Fruit fly (Drosophila melanogaster) whole organism, embryonic: ENCODE data around the gene CG31633.

ENCODE experiments used
- Aef1 ChIP-seq: fragments of 200-800 bp; sonication (Bioruptor generic); IDR thresholded peaks from 3 replicates; pipeline ENCODE4 v1.3.6; 2022; ENCODE audit warnings: missing biosample characterization, missing genetic modification characterization
- B-H2 ChIP-seq: fragments of 200-800 bp; sonication (Bioruptor generic); optimal IDR thresholded peaks from 2 replicates; lab custom pipeline; 2018; ENCODE audit warnings: missing biosample characterization, mild to moderate bottlenecking, missing genetic modification characterization
- CG1024 ChIP-seq: fragments of 200-800 bp; sonication (Bioruptor generic); IDR thresholded peaks from 2 replicates; pipeline ENCODE4 v1.3.6; 2022; ENCODE audit warnings: missing biosample characterization, missing genetic modification characterization
- CG10267 ChIP-seq: fragments of 200-800 bp; sonication (Bioruptor generic); optimal IDR thresholded peaks from 2 replicates; lab custom pipeline; 2018; ENCODE audit warnings: missing biosample characterization, mild to moderate bottlenecking, missing genetic modification characterization, moderate library complexity
- CG11560 ChIP-seq: fragments of 200-800 bp; sonication (Bioruptor generic); IDR thresholded peaks from 3 replicates; pipeline ENCODE4 v1.3.6; 2022; ENCODE audit warnings: missing biosample characterization, missing genetic modification characterization
- CG12219 ChIP-seq: fragments of 200-800 bp; sonication (Bioruptor generic); optimal IDR thresholded peaks from 3 replicates; lab custom pipeline; 2018; ENCODE audit warnings: missing biosample characterization, mild to moderate bottlenecking, missing genetic modification characterization
- CG1233 ChIP-seq: fragments of 200-800 bp; sonication (Bioruptor generic); optimal IDR thresholded peaks from 4 replicates; lab custom pipeline; 2018; ENCODE audit warnings: missing biosample characterization, mild to moderate bottlenecking, missing genetic modification characterization
- CG15696 ChIP-seq: fragments of 200-800 bp; sonication (Bioruptor generic); optimal IDR thresholded peaks from 2 replicates; lab custom pipeline; 2019; ENCODE audit warnings: missing biosample characterization, mild to moderate bottlenecking, missing genetic modification characterization, moderate library complexity
- CG16863 ChIP-seq: fragments of 200-800 bp; sonication (Bioruptor generic); optimal IDR thresholded peaks from 3 replicates; lab custom pipeline; 2016; ENCODE audit warnings: missing biosample characterization, missing genetic modification characterization
- CG17612 ChIP-seq: fragments of 200-800 bp; sonication (Bioruptor generic); IDR thresholded peaks from 2 replicates; pipeline ENCODE4 v1.3.6; 2022; ENCODE audit warnings: missing biosample characterization, missing genetic modification characterization
- CG17829 ChIP-seq: fragments of 200-800 bp; optimal IDR thresholded peaks from 2 replicates; lab custom pipeline; 2019; ENCODE audit warnings: missing biosample characterization, mild to moderate bottlenecking, missing genetic modification characterization, moderate library complexity
- CG1792 ChIP-seq: fragments of 200-800 bp; sonication (Bioruptor generic); optimal IDR thresholded peaks from 2 replicates; lab custom pipeline; 2016; ENCODE audit warnings: missing biosample characterization, missing genetic modification characterization
- CG18011 ChIP-seq: fragments of 200-800 bp; sonication (Bioruptor generic); optimal IDR thresholded peaks from 2 replicates; lab custom pipeline; 2017; ENCODE audit warnings: missing biosample characterization, missing genetic modification characterization, mild to moderate bottlenecking, moderate library complexity, missing genotype
- CG31224 ChIP-seq: fragments of 200-800 bp; sonication (Bioruptor generic); IDR thresholded peaks from 2 replicates; pipeline ENCODE4 v1.3.6; 2022; ENCODE audit warnings: missing biosample characterization, missing genetic modification characterization
- CG34422 ChIP-seq: fragments of 200-800 bp; sonication (Bioruptor generic); IDR thresholded peaks from 3 replicates; pipeline ENCODE4 v1.3.6; 2022; ENCODE audit warnings: missing biosample characterization, missing genetic modification characterization
- CG4707 ChIP-seq: fragments of 200-800 bp; sonication (Bioruptor generic); optimal IDR thresholded peaks from 2 replicates; lab custom pipeline; 2018; ENCODE audit warnings: missing biosample characterization, mild to moderate bottlenecking, missing genetic modification characterization, moderate library complexity
- CG4820 ChIP-seq: fragments of 200-800 bp; sonication (Bioruptor generic); optimal IDR thresholded peaks from 3 replicates; lab custom pipeline; 2016; ENCODE audit warnings: missing biosample characterization, missing genetic modification characterization
- CG8765 ChIP-seq: fragments of 200-800 bp; sonication (Bioruptor generic); IDR thresholded peaks from 2 replicates; pipeline ENCODE4 v1.3.6; 2022; ENCODE audit warnings: missing biosample characterization, missing genetic modification characterization
- CG8924 ChIP-seq: fragments of 200-800 bp; optimal IDR thresholded peaks from 3 replicates; lab custom pipeline; 2019; ENCODE audit warnings: missing biosample characterization, mild to moderate bottlenecking, missing genetic modification characterization, moderate library complexity
- Hr3 ChIP-seq: fragments of 200-800 bp; sonication (Bioruptor generic); optimal IDR thresholded peaks from 3 replicates; lab custom pipeline; 2016; ENCODE audit warnings: missing biosample characterization, missing genetic modification characterization
- Mad ChIP-seq: fragments of 200-800 bp; sonication (Bioruptor generic); optimal IDR thresholded peaks from 2 replicates; lab custom pipeline; 2016; ENCODE audit warnings: missing biosample characterization, missing genetic modification characterization
- Med ChIP-seq: fragments of 200-800 bp; sonication (Bioruptor generic); peaks from one replicate; lab custom pipeline; 2016; ENCODE audit warnings: missing biosample characterization, missing genetic modification characterization, mild to moderate bottlenecking, inconsistent platforms, moderate library complexity
- Nf-YA ChIP-seq: fragments of 200-800 bp; sonication (Bioruptor generic); IDR thresholded peaks from 2 replicates; pipeline ENCODE4 v1.3.6; 2022; ENCODE audit warnings: missing biosample characterization, missing genetic modification characterization
- Scr ChIP-seq: fragments of 200-800 bp; sonication (Bioruptor generic); IDR thresholded peaks from 2 replicates; pipeline ENCODE4 v1.3.6; 2022; ENCODE audit warnings: missing biosample characterization, missing genetic modification characterization; ENCODE audit not compliant: partially characterized antibody
- Sin3A ChIP-seq: fragments of >200 bp; optimal IDR thresholded peaks from 2 replicates; lab custom pipeline; 2018
- Sox102F ChIP-seq: fragments of 200-800 bp; sonication (Bioruptor generic); optimal IDR thresholded peaks from 2 replicates; lab custom pipeline; 2018; ENCODE audit warnings: missing biosample characterization, mild to moderate bottlenecking, missing genetic modification characterization, moderate library complexity
- btn ChIP-seq: fragments of 200-800 bp; sonication (Bioruptor generic); optimal IDR thresholded peaks from 2 replicates; lab custom pipeline; 2016; ENCODE audit warnings: missing biosample characterization, missing genetic modification characterization
- cas ChIP-seq: fragments of 200-800 bp; sonication (Bioruptor generic); IDR thresholded peaks from 2 replicates; pipeline ENCODE4 v1.3.6; 2022; ENCODE audit warnings: missing biosample characterization, missing genetic modification characterization
- dimm ChIP-seq: fragments of 200-800 bp; sonication (Bioruptor generic); IDR thresholded peaks from 2 replicates; pipeline ENCODE4 v1.3.6; 2022; ENCODE audit warnings: missing biosample characterization, missing genetic modification characterization
- dmrt99B ChIP-seq: fragments of 200-800 bp; sonication (Bioruptor generic); optimal IDR thresholded peaks from 2 replicates; lab custom pipeline; 2018; ENCODE audit warnings: missing biosample characterization, mild to moderate bottlenecking, missing genetic modification characterization, moderate library complexity
- dysf ChIP-seq: fragments of 200-800 bp; sonication (Bioruptor generic); IDR thresholded peaks from 3 replicates; pipeline ENCODE4 v1.3.6; 2022; ENCODE audit warnings: missing biosample characterization, missing genetic modification characterization
- ham ChIP-seq: fragments of 200-800 bp; sonication (Bioruptor generic); IDR thresholded peaks from 2 replicates; pipeline ENCODE4 v1.3.6; 2022; ENCODE audit warnings: missing biosample characterization, missing genetic modification characterization
- ind ChIP-seq: fragments of 200-800 bp; sonication (Bioruptor generic); optimal IDR thresholded peaks from 3 replicates; lab custom pipeline; 2016; ENCODE audit warnings: missing biosample characterization, missing genetic modification characterization
- insv ChIP-seq, 2 experiments: fragments of 200-800 bp; sonication (Bioruptor generic); optimal IDR thresholded peaks; 3 replicates each; lab custom pipeline; 2016 to 2018; ENCODE audit warnings: missing biosample characterization in 2 of 2, missing genetic modification characterization in 2 of 2
- lmd ChIP-seq: fragments of 200-800 bp; sonication (Bioruptor generic); IDR thresholded peaks from 2 replicates; pipeline ENCODE4 v1.3.6; 2022; ENCODE audit warnings: missing biosample characterization, missing genetic modification characterization
- mam ChIP-seq: fragments of 200-800 bp; sonication (Bioruptor generic); optimal IDR thresholded peaks from 3 replicates; lab custom pipeline; 2016; ENCODE audit warnings: missing biosample characterization, missing genetic modification characterization
- mld ChIP-seq: fragments of 200-800 bp; sonication (Bioruptor generic); IDR thresholded peaks from 3 replicates; pipeline ENCODE4 v1.3.6; 2022; ENCODE audit warnings: missing biosample characterization, missing genetic modification characterization; ENCODE audit not compliant: partially characterized antibody
- nau ChIP-seq: fragments of 200-800 bp; sonication (Bioruptor generic); optimal IDR thresholded peaks from 3 replicates; lab custom pipeline; 2017; ENCODE audit warnings: missing biosample characterization, mild to moderate bottlenecking, missing genetic modification characterization, missing genetic modification reagents
- nerfin-1 ChIP-seq: fragments of 200-800 bp; sonication (Bioruptor generic); optimal IDR thresholded peaks from 3 replicates; lab custom pipeline; 2019; ENCODE audit warnings: missing biosample characterization, mild to moderate bottlenecking, missing genetic modification characterization, moderate library complexity
- prd ChIP-seq, 3 experiments: fragments of >200 bp in 2 of 3; fragments of 200-800 bp in 1 of 3; sonication (Bioruptor generic) in 1 of 3; optimal IDR thresholded peaks in 2 of 3; IDR thresholded peaks in 1 of 3; 2 replicates in 2 of 3; 3 replicates in 1 of 3; pipeline versions ENCODE4 v1.3.6 to Lab custom; 2017 to 2022; ENCODE audit warnings: missing biosample characterization in 1 of 3, missing genetic modification characterization in 1 of 3
- psq ChIP-seq: fragments of 200-800 bp; sonication (Bioruptor generic); optimal IDR thresholded peaks from 2 replicates; lab custom pipeline; 2017; ENCODE audit warnings: missing biosample characterization, missing genetic modification characterization
- pum ChIP-seq: fragments of 200-800 bp; sonication (Bioruptor generic); optimal IDR thresholded peaks from 2 replicates; lab custom pipeline; 2016; ENCODE audit warnings: missing biosample characterization, missing genetic modification characterization
- schlank ChIP-seq: fragments of 200-800 bp; sonication (Bioruptor generic); optimal IDR thresholded peaks from 2 replicates; lab custom pipeline; 2018; ENCODE audit warnings: missing biosample characterization, mild to moderate bottlenecking, missing genetic modification characterization
- shn ChIP-seq: fragments of 200-800 bp; sonication (Bioruptor generic); optimal IDR thresholded peaks from 3 replicates; lab custom pipeline; 2016; ENCODE audit warnings: missing biosample characterization, missing genetic modification characterization
- slp2 ChIP-seq: fragments of 200-800 bp; sonication (Bioruptor generic); optimal IDR thresholded peaks from 2 replicates; lab custom pipeline; 2016; ENCODE audit warnings: missing biosample characterization, missing genetic modification characterization
- sob ChIP-seq: fragments of 200-800 bp; sonication (Bioruptor generic); IDR thresholded peaks from 2 replicates; pipeline ENCODE4 v1.3.6; 2022; ENCODE audit warnings: missing biosample characterization, missing genetic modification characterization
- sqz ChIP-seq: fragments of 200-800 bp; sonication (Bioruptor generic); optimal IDR thresholded peaks from 3 replicates; lab custom pipeline; 2018; ENCODE audit warnings: missing biosample characterization, mild to moderate bottlenecking, missing genetic modification characterization
- ttk ChIP-seq: fragments of 200-800 bp; sonication (Bioruptor generic); IDR thresholded peaks from 2 replicates; pipeline ENCODE4 v2.1.2; 2022; ENCODE audit warnings: missing biosample characterization, missing genetic modification characterization
- tup ChIP-seq: fragments of 200-800 bp; sonication (Bioruptor generic); optimal IDR thresholded peaks from 2 replicates; lab custom pipeline; 2016; ENCODE audit warnings: missing biosample characterization, mild to moderate bottlenecking, missing genetic modification characterization, moderate library complexity
- twi ChIP-seq: fragments of 200-800 bp; optimal IDR thresholded peaks from 2 replicates; lab custom pipeline; 2019; ENCODE audit warnings: missing biosample characterization, mild to moderate bottlenecking, missing genetic modification characterization, moderate library complexity
- unpg ChIP-seq: fragments of 200-800 bp; sonication (Bioruptor generic); optimal IDR thresholded peaks from 3 replicates; lab custom pipeline; 2018; ENCODE audit warnings: missing biosample characterization, mild to moderate bottlenecking, missing genetic modification characterization, moderate library complexity

Gene CG31633

DNA sequence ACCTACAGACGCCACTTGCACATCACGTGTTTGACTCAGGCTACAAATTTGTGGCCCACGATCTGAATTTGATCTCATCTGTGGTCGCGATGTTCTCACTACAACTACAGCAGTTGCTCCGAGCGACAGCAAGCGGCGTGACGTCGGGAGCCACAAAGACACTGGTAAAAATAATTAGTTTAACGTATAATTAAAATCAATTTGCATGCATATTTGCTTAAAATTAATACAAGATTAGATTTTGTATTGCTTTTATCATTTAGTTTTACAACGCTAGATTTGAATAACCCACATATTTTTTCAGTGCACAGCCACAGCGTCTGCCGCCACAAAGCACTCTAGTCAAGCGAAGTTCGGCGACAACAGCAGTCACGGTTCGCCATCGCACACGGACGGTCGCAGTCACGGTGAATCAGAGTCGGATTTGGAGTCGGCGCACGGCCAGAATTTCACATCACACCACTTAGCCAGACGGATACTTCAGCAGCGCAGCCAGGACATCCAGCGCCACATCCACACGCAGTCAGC lies 43.6 kb downstream of the CG31633 start (continued):
- TF ChIP-seq CG18011 (GFP tag; lab: Kevin White, UChicago) (peak; percentile 95), CG4820 (GFP tag; lab: Kevin White, UChicago) (peak; percentile 100), CG1024 (GFP tag; lab: Robert Waterston, UW) (peak; percentile 99), btn (GFP tag; lab: Kevin White, UChicago) (peak; percentile 100), twi (tag; lab: Kevin White, UChicago) (peak; percentile 100), sqz (peak; percentile 100), slp2 (GFP tag; lab: Kevin White, UChicago) (peak; percentile 100), insv (GFP tag; optimal IDR thresholded peaks at IDR 0.05; lab: Kevin White, UChicago) (peak; percentile 92 to 96), nau (GFP tag; lab: Kevin White, UChicago) (peak; percentile 100), CG16863 (peak; percentile 100), pum (GFP tag; lab: Kevin White, UChicago) (peak; percentile 100), lmd (peak; percentile 100), dmrt99B (tag; lab: Kevin White, UChicago) (peak; percentile 100), ttk (GFP tag; lab: Robert Waterston, UW) (peak; percentile 100), unpg (GFP tag; lab: Kevin White, UChicago) (peak; percentile 100), CG12219 (GFP tag; lab: Kevin White, UChicago) (peak; percentile 100), schlank (peak; percentile 100), sob (GFP tag; lab: Robert Waterston, UW) (peak; percentile 100), Mad (GFP tag; lab: Kevin White, UChicago) (peak; percentile 100), B-H2 (GFP tag; lab: Kevin White, UChicago) (peak; percentile 100), CG15696 (peak; percentile 100), mam (peak; percentile 100), CG17612 (GFP tag; lab: Robert Waterston, UW) (peak; percentile 100), Hr3 (peak; percentile 100), shn (GFP tag; lab: Kevin White, UChicago) (peak; percentile 100), CG1792 (peak; percentile 100), mld (GFP tag; lab: Robert Waterston, UW) (no peak), dysf (GFP tag; lab: Robert Waterston, UW) (peak; percentile 100), cas (GFP tag; lab: Robert Waterston, UW) (peak; percentile 100), CG8924 (tag; lab: Kevin White, UChicago) (peak; percentile 100), Med (GFP tag; lab: Kevin White, UChicago) (peak; percentile 100), Aef1 (GFP tag; lab: Robert Waterston, UW) (peak; percentile 100), Sox102F (GFP tag; lab: Kevin White, UChicago) (peak; percentile 100), ind (GFP tag; lab: Kevin White, UChicago) (peak; percentile 100), tup (peak; percentile 100), CG4707 (peak; percentile 99), CG34422 (GFP tag; lab: Robert Waterston, UW) (peak; percentile 100), CG17829 (tag; lab: Kevin White, UChicago) (peak; percentile 100), Nf-YA (GFP tag; lab: Robert Waterston, UW) (peak; percentile 100), CG10267 (tag; lab: Kevin White, UChicago) (peak; percentile 100), CG11560 (tag; lab: Robert Waterston, UW) (peak; percentile 97), prd (optimal IDR thresholded peaks at IDR 0.05; lab: Kevin White, UChicago) (no peak), prd (GFP tag; IDR thresholded peaks at IDR 0.05; lab: Robert Waterston, UW) (peak; percentile 100), ham (GFP tag; lab: Robert Waterston, UW) (peak; percentile 100), Scr (GFP tag; lab: Robert Waterston, UW) (peak; percentile 36), CG31224 (GFP tag; lab: Robert Waterston, UW) (peak; percentile 99), psq (GFP tag; lab: Kevin White, UChicago) (peak; percentile 99), Sin3A (lab: Kevin White, UChicago) (no peak), CG1233 (peak; percentile 100), CG8765 (GFP tag; lab: Robert Waterston, UW) (peak; percentile 100), dimm (GFP tag; lab: Robert Waterston, UW) (peak; percentile 100), nerfin-1 (tag; lab: Kevin White, UChicago) (peak; percentile 100)
